Fruit fly (Drosophila melanogaster) whole organism, embryonic: ENCODE results near the gene CG15728.

Experiments
- CG10543 ChIP-seq: fragments of 200-800 bp; sonication (Bioruptor generic); optimal IDR thresholded peaks from 3 replicates; lab custom pipeline; 2017; ENCODE audit warnings: missing biosample characterization, mild to moderate bottlenecking, missing genetic modification characterization, moderate library complexity
- CG12155 ChIP-seq: fragments of 200-800 bp; sonication (Bioruptor generic); optimal IDR thresholded peaks from 3 replicates; lab custom pipeline; 2016; ENCODE audit warnings: missing biosample characterization, missing genetic modification characterization
- CG12299 ChIP-seq: fragments of 200-800 bp; sonication (Bioruptor generic); optimal IDR thresholded peaks from 2 replicates; lab custom pipeline; 2018; ENCODE audit warnings: missing biosample characterization, mild to moderate bottlenecking, missing genetic modification characterization
- CG12659 ChIP-seq: fragments of 200-800 bp; sonication (Bioruptor generic); optimal IDR thresholded peaks from 3 replicates; lab custom pipeline; 2017; ENCODE audit warnings: mild to moderate bottlenecking, missing biosample characterization, missing genetic modification reagents, missing genetic modification characterization
- CG13123 ChIP-seq: fragments of 200-800 bp; sonication (Bioruptor generic); optimal IDR thresholded peaks from 2 replicates; lab custom pipeline; 2016; ENCODE audit warnings: missing biosample characterization, missing genetic modification characterization
- CG13287 ChIP-seq: fragments of 200-800 bp; sonication (Bioruptor generic); IDR thresholded peaks from 2 replicates; pipeline ENCODE4 v1.3.6; 2022; ENCODE audit warnings: missing biosample characterization, missing genetic modification characterization; ENCODE audit not compliant: partially characterized antibody
- CG13894 ChIP-seq: fragments of 200-800 bp; sonication (Bioruptor generic); optimal IDR thresholded peaks from 3 replicates; lab custom pipeline; 2018; ENCODE audit warnings: missing biosample characterization, mild to moderate bottlenecking, missing genetic modification characterization, moderate library complexity
- CG2129 ChIP-seq: fragments of 200-800 bp; sonication (Bioruptor generic); IDR thresholded peaks from 2 replicates; pipeline ENCODE4 v1.3.6; 2022; ENCODE audit warnings: missing biosample characterization, missing genetic modification characterization; ENCODE audit not compliant: partially characterized antibody
- CG2889 ChIP-seq: fragments of 200-800 bp; sonication (Bioruptor generic); IDR thresholded peaks from 3 replicates; pipeline ENCODE4 v1.3.6; 2022; ENCODE audit warnings: missing biosample characterization, missing genetic modification characterization
- CG7745 ChIP-seq: fragments of 200-800 bp; sonication (Bioruptor generic); optimal IDR thresholded peaks from 2 replicates; lab custom pipeline; 2018; ENCODE audit warnings: missing biosample characterization, mild to moderate bottlenecking, missing genetic modification characterization, moderate library complexity
- CG8281 ChIP-seq: fragments of 200-800 bp; sonication (Bioruptor generic); optimal IDR thresholded peaks from 2 replicates; lab custom pipeline; 2018; ENCODE audit warnings: missing biosample characterization, mild to moderate bottlenecking, missing genetic modification characterization, moderate library complexity
- CG8359 ChIP-seq: fragments of 200-800 bp; sonication (Bioruptor generic); optimal IDR thresholded peaks from 2 replicates; lab custom pipeline; 2017; ENCODE audit warnings: missing biosample characterization, mild to moderate bottlenecking, missing genetic modification characterization, borderline replicate concordance
- CG8924 ChIP-seq: fragments of 200-800 bp; optimal IDR thresholded peaks from 3 replicates; lab custom pipeline; 2019; ENCODE audit warnings: missing biosample characterization, mild to moderate bottlenecking, missing genetic modification characterization, moderate library complexity
- CG9727 ChIP-seq: fragments of 200-800 bp; sonication (Bioruptor generic); optimal IDR thresholded peaks from 3 replicates; lab custom pipeline; 2017; ENCODE audit warnings: missing biosample characterization, mild to moderate bottlenecking, missing genetic modification characterization
- CoRest ChIP-seq: fragments of 200-800 bp; sonication (Bioruptor generic); optimal IDR thresholded peaks from 3 replicates; lab custom pipeline; 2018; ENCODE audit warnings: missing biosample characterization, mild to moderate bottlenecking, missing genetic modification characterization, moderate library complexity
- D19A ChIP-seq: fragments of 200-800 bp; optimal IDR thresholded peaks from 3 replicates; lab custom pipeline; 2019; ENCODE audit warnings: missing biosample characterization, mild to moderate bottlenecking, missing genetic modification characterization, moderate library complexity
- D19B ChIP-seq: fragments of 200-800 bp; sonication (Bioruptor generic); optimal IDR thresholded peaks from 2 replicates; lab custom pipeline; 2017; ENCODE audit warnings: missing biosample characterization, mild to moderate bottlenecking, missing genetic modification characterization
- Dbx ChIP-seq: fragments of 200-800 bp; sonication (Bioruptor generic); IDR thresholded peaks from 3 replicates; pipeline ENCODE4 v1.3.6; 2022; ENCODE audit warnings: missing biosample characterization, missing genetic modification characterization
- Deaf1 ChIP-seq: fragments of 200-800 bp; optimal IDR thresholded peaks from 3 replicates; lab custom pipeline; 2019; ENCODE audit warnings: missing biosample characterization, mild to moderate bottlenecking, missing genetic modification characterization, moderate library complexity
- Hand ChIP-seq: fragments of 200-800 bp; sonication (Bioruptor generic); optimal IDR thresholded peaks from 2 replicates; lab custom pipeline; 2017; ENCODE audit warnings: mild to moderate bottlenecking, missing biosample characterization, missing genetic modification reagents, missing genetic modification characterization
- Hmr ChIP-seq: fragments of 200-800 bp; sonication (Bioruptor generic); optimal IDR thresholded peaks from 3 replicates; lab custom pipeline; 2017; ENCODE audit warnings: mild to moderate bottlenecking, missing biosample characterization, missing genetic modification reagents, missing genetic modification characterization
- Jarid2 ChIP-seq: fragments of 200-800 bp; sonication (Bioruptor generic); optimal IDR thresholded peaks from 3 replicates; lab custom pipeline; 2017; ENCODE audit warnings: mild to moderate bottlenecking, missing biosample characterization, missing genetic modification reagents, missing genetic modification characterization
- MESR4 ChIP-seq: fragments of 200-800 bp; sonication (Bioruptor generic); optimal IDR thresholded peaks from 2 replicates; lab custom pipeline; 2018; ENCODE audit warnings: missing biosample characterization, mild to moderate bottlenecking, missing genetic modification characterization, moderate library complexity
- Meics ChIP-seq: fragments of 200-800 bp; sonication (Bioruptor generic); optimal IDR thresholded peaks from 2 replicates; lab custom pipeline; 2017; ENCODE audit warnings: missing biosample characterization, mild to moderate bottlenecking, missing genetic modification characterization
- PHDP ChIP-seq: fragments of 200-800 bp; sonication (Bioruptor generic); optimal IDR thresholded peaks from 3 replicates; lab custom pipeline; 2018; ENCODE audit warnings: missing biosample characterization, mild to moderate bottlenecking, missing genetic modification characterization, moderate library complexity
- Sox102F ChIP-seq: fragments of 200-800 bp; sonication (Bioruptor generic); optimal IDR thresholded peaks from 2 replicates; lab custom pipeline; 2018; ENCODE audit warnings: missing biosample characterization, mild to moderate bottlenecking, missing genetic modification characterization, moderate library complexity
- Sry-δ ChIP-seq: fragments of 200-800 bp; sonication (Bioruptor generic); optimal IDR thresholded peaks from 2 replicates; lab custom pipeline; 2016; ENCODE audit warnings: missing biosample characterization, missing genetic modification characterization
- amos ChIP-seq: fragments of 200-800 bp; sonication (Bioruptor generic); IDR thresholded peaks from 2 replicates; pipeline ENCODE4 v1.3.6; 2022; ENCODE audit warnings: missing biosample characterization, missing genetic modification characterization; ENCODE audit not compliant: partially characterized antibody
- bowl ChIP-seq: fragments of 200-800 bp; sonication (Bioruptor generic); IDR thresholded peaks from 2 replicates; pipeline ENCODE4 v1.3.6; 2022; ENCODE audit warnings: missing biosample characterization, missing genetic modification characterization
- ci ChIP-seq: fragments of 200-800 bp; sonication (Bioruptor generic); IDR thresholded peaks from 3 replicates; pipeline ENCODE4 v1.3.6; 2022; ENCODE audit warnings: missing biosample characterization, missing genetic modification characterization
- dan ChIP-seq: fragments of 200-800 bp; sonication (Bioruptor generic); IDR thresholded peaks from 2 replicates; pipeline ENCODE4 v1.3.6; 2022; ENCODE audit warnings: missing biosample characterization, missing genetic modification characterization
- dysf ChIP-seq: fragments of 200-800 bp; sonication (Bioruptor generic); IDR thresholded peaks from 3 replicates; pipeline ENCODE4 v1.3.6; 2022; ENCODE audit warnings: missing biosample characterization, missing genetic modification characterization
- fru ChIP-seq: fragments of >200 bp; optimal IDR thresholded peaks from 2 replicates; lab custom pipeline; 2017
- ind ChIP-seq: fragments of 200-800 bp; sonication (Bioruptor generic); optimal IDR thresholded peaks from 3 replicates; lab custom pipeline; 2016; ENCODE audit warnings: missing biosample characterization, missing genetic modification characterization
- kah ChIP-seq: fragments of 200-800 bp; sonication (Bioruptor generic); optimal IDR thresholded peaks from 2 replicates; lab custom pipeline; 2018; ENCODE audit warnings: missing biosample characterization, mild to moderate bottlenecking, missing genetic modification characterization
- klu ChIP-seq: fragments of 200-800 bp; sonication (Bioruptor generic); IDR thresholded peaks from 2 replicates; pipeline ENCODE4 v1.3.6; 2022; ENCODE audit warnings: missing biosample characterization, missing genetic modification characterization
- kni ChIP-seq: fragments of 200-800 bp; sonication (Bioruptor generic); optimal IDR thresholded peaks from 3 replicates; lab custom pipeline; 2017; ENCODE audit warnings: mild to moderate bottlenecking, missing biosample characterization, missing genetic modification reagents, missing genetic modification characterization
- luna ChIP-seq: fragments of 200-800 bp; sonication (Bioruptor generic); optimal IDR thresholded peaks from 2 replicates; lab custom pipeline; 2016; ENCODE audit warnings: missing biosample characterization, missing genetic modification characterization
- mam ChIP-seq: fragments of 200-800 bp; sonication (Bioruptor generic); optimal IDR thresholded peaks from 3 replicates; lab custom pipeline; 2016; ENCODE audit warnings: missing biosample characterization, missing genetic modification characterization
- mirr ChIP-seq: fragments of 200-800 bp; sonication (Bioruptor generic); optimal IDR thresholded peaks from 3 replicates; lab custom pipeline; 2018; ENCODE audit warnings: missing biosample characterization, mild to moderate bottlenecking, missing genetic modification characterization
- onecut ChIP-seq: fragments of 200-800 bp; sonication (Bioruptor generic); IDR thresholded peaks from 2 replicates; pipeline ENCODE4 v1.3.6; 2022; ENCODE audit warnings: missing biosample characterization, missing genetic modification characterization
- otp ChIP-seq: fragments of 200-800 bp; sonication (Bioruptor generic); IDR thresholded peaks from 3 replicates; pipeline ENCODE4, ENCODE4 v1.3.6; 2022; ENCODE audit warnings: missing biosample characterization, missing genetic modification characterization
- phol ChIP-seq: fragments of 200-800 bp; sonication (Bioruptor generic); optimal IDR thresholded peaks from 3 replicates; lab custom pipeline; 2018; ENCODE audit warnings: missing biosample characterization, mild to moderate bottlenecking, missing genetic modification characterization, moderate library complexity
- pita ChIP-seq: fragments of 200-800 bp; sonication (Bioruptor generic); optimal IDR thresholded peaks from 2 replicates; lab custom pipeline; 2017; ENCODE audit warnings: missing biosample characterization, mild to moderate bottlenecking, missing genetic modification characterization
- pros ChIP-seq: fragments of 200-800 bp; sonication (Bioruptor generic); optimal IDR thresholded peaks from 3 replicates; lab custom pipeline; 2019; ENCODE audit warnings: missing biosample characterization, mild to moderate bottlenecking, missing genetic modification characterization, moderate library complexity
- sd ChIP-seq: fragments of 200-800 bp; sonication (Bioruptor generic); optimal IDR thresholded peaks from 3 replicates; lab custom pipeline; 2018; ENCODE audit warnings: missing biosample characterization, mild to moderate bottlenecking, missing genetic modification characterization, moderate library complexity
- sqz ChIP-seq: fragments of 200-800 bp; sonication (Bioruptor generic); optimal IDR thresholded peaks from 3 replicates; lab custom pipeline; 2018; ENCODE audit warnings: missing biosample characterization, mild to moderate bottlenecking, missing genetic modification characterization
- trh ChIP-seq: fragments of 200-800 bp; sonication (Bioruptor generic); optimal IDR thresholded peaks from 2 replicates; lab custom pipeline; 2016; ENCODE audit warnings: missing biosample characterization, missing genetic modification characterization
- wor ChIP-seq: fragments of 200-800 bp; sonication (Bioruptor generic); IDR thresholded peaks from 2 replicates; pipeline ENCODE4 v1.3.6; 2022; ENCODE audit warnings: missing biosample characterization, missing genetic modification characterization
- zfh1 ChIP-seq: fragments of 200-800 bp; sonication (Bioruptor generic); IDR thresholded peaks from 3 replicates; pipeline ENCODE4 v1.3.6; 2022; ENCODE audit warnings: missing biosample characterization, missing genetic modification characterization

CG15728 gene

dm6 chrX:12629564-12629963, 5.5 kb downstream of the CG15728 start, which contains the start of the genes Aven and CG2540 (continued):
- TF ChIP-seq Hmr (peak; percentile 87), pros (GFP tag; lab: Kevin White, UChicago) (peak; percentile 32), CG13894 (tag; lab: Kevin White, UChicago) (peak; percentile 85), CG7745 (tag; lab: Kevin White, UChicago) (no peak), sd (tag; lab: Kevin White, UChicago) (peak; percentile 58), D19B (GFP tag; lab: Kevin White, UChicago) (peak; percentile 67), CG2889 (GFP tag; lab: Robert Waterston, UW) (no peak), pita (GFP tag; lab: Kevin White, UChicago) (no peak), Dbx (GFP tag; lab: Robert Waterston, UW) (peak; percentile 71; the same call in 2 of the 3 replicates), onecut (GFP tag; lab: Robert Waterston, UW) (peak; percentile 49; the same call in 1 of the 2 replicates), CoRest (tag; lab: Kevin White, UChicago) (peak; percentile 92), dan (GFP tag; lab: Robert Waterston, UW) (no peak), ci (peak; percentile 59; the same call in 1 of the 3 replicates), phol (tag; lab: Kevin White, UChicago) (peak; percentile 87), PHDP (tag; lab: Kevin White, UChicago) (peak; percentile 88), dysf (peak; percentile 77), klu (GFP tag; lab: Robert Waterston, UW) (no peak), CG13123 (GFP tag; lab: Kevin White, UChicago) (peak; percentile 28), Sry-δ (GFP tag; lab: Kevin White, UChicago) (no peak), Deaf1 (tag; lab: Kevin White, UChicago) (peak; percentile 72), ind (GFP tag; lab: Kevin White, UChicago) (peak; percentile 59), Hand (peak; percentile 80), mirr (peak; percentile 32), trh (GFP tag; lab: Kevin White, UChicago) (no peak), fru (lab: Kevin White, UChicago) (no peak), CG8359 (GFP tag; lab: Kevin White, UChicago) (peak; percentile 44), zfh1 (GFP tag; lab: Robert Waterston, UW) (0 out of 3 replicates have a peak, but pooled peaks have one; percentile 22), CG9727 (GFP tag; lab: Kevin White, UChicago) (peak; percentile 88), CG8924 (tag; lab: Kevin White, UChicago) (peak; percentile 91), CG12155 (peak; percentile 74), mam (GFP tag; lab: Kevin White, UChicago) (no peak), CG10543 (GFP tag; lab: Kevin White, UChicago) (peak; percentile 89), CG8281 (tag; lab: Kevin White, UChicago) (peak; percentile 59), MESR4 (GFP tag; lab: Kevin White, UChicago) (no peak), luna (GFP tag; lab: Kevin White, UChicago) (no peak), CG2129 (GFP tag; lab: Robert Waterston, UW) (no peak), Jarid2 (GFP tag; lab: Kevin White, UChicago) (peak; percentile 4), CG13287 (peak; percentile 42), sqz (GFP tag; lab: Kevin White, UChicago) (peak; percentile 62), bowl (no peak), Meics (peak; percentile 87), D19A (tag; lab: Kevin White, UChicago) (peak; percentile 85), Sox102F (GFP tag; lab: Kevin White, UChicago) (peak; percentile 83), otp (GFP tag; lab: Robert Waterston, UW) (no peak), kah (GFP tag; lab: Kevin White, UChicago) (peak; percentile 71), amos (GFP tag; lab: Robert Waterston, UW) (no peak), CG12659 (GFP tag; lab: Kevin White, UChicago) (peak; percentile 90), kni (GFP tag; lab: Kevin White, UChicago) (peak; percentile 6), wor (GFP tag; lab: Robert Waterston, UW) (peak; percentile 50; the same call in 1 of the 2 replicates), CG12299 (peak; percentile 80)
